Worm (Caenorhabditis elegans) whole organism, dauer: ENCODE results near the gene W03G11.2.

Experiments used
- unc-62 ChIP-seq: sonication (generic microtip); optimal IDR thresholded peaks from 2 replicates; lab custom pipeline; 2017; ENCODE audit warnings: missing biosample characterization, missing genetic modification reagents, missing genetic modification characterization

The W03G11.2 gene

ce11 chrX:12104630-12105029, 3.8 kb downstream of the W03G11.2 start, which contains the start of gene col-181:
col-181 (plus strand) TSS chrX:12104930.
- TF ChIP-seq unc-62 (GFP tag; lab: Kevin White, UChicago), result no peak

ce11 chrX:12103712-12104111, 4.7 kb downstream of the W03G11.2 start, which contains the start of gene W03G11.3:
W03G11.3 (minus strand) TSS chrX:12103812.
- TF ChIP-seq unc-62 (GFP tag; lab: Kevin White, UChicago), result no peak

ce11 chrX:12097995-12098394, 10.4 kb downstream of the W03G11.2 start:
- no peak for TF ChIP-seq unc-62 (GFP tag; lab: Kevin White, UChicago)

- TF ChIP-seq unc-62 (GFP tag; lab: Kevin White, UChicago), result no peak
Measured at ce11 chrX:12095200-12095599, 13.2 kb downstream of the W03G11.2 start.

ce11 chrX:12093992-12094391, 14.4 kb downstream of the W03G11.2 start:
- no peak for TF ChIP-seq unc-62 (GFP tag; lab: Kevin White, UChicago)

ce11 chrX:12093043-12093442, 15.4 kb downstream of the W03G11.2 start, which contains the start of gene W03G11.4:
W03G11.4 (minus strand) TSS chrX:12093143.
- no peak for TF ChIP-seq unc-62 (GFP tag; lab: Kevin White, UChicago)

ce11 chrX:12092621-12093020, 15.8 kb downstream of the W03G11.2 start:
- no peak for TF ChIP-seq unc-62 (GFP tag; lab: Kevin White, UChicago)

ce11 chrX:12086297-12086696, 22.1 kb downstream of the W03G11.2 start:
- no peak for TF ChIP-seq unc-62 (GFP tag; lab: Kevin White, UChicago)

- TF ChIP-seq unc-62 (GFP tag; lab: Kevin White, UChicago), result no peak
Measured at ce11 chrX:12082813-12083212, 25.6 kb downstream of the W03G11.2 start.

- TF ChIP-seq unc-62 (GFP tag; lab: Kevin White, UChicago), result no peak
Measured at ce11 chrX:12081250-12081649, 27.2 kb downstream of the W03G11.2 start.

ce11 chrX:12080581-12081162, 27.7 kb downstream of the W03G11.2 start:
- no peak for TF ChIP-seq unc-62 (GFP tag; lab: Kevin White, UChicago)

- TF ChIP-seq unc-62 (GFP tag; lab: Kevin White, UChicago), result no peak
Measured at ce11 chrX:12073764-12074163, 34.7 kb downstream of the W03G11.2 start, which contains the start of gene tmem-145. tmem-145 (minus strand) TSS chrX:12073864.

ce11 chrX:12068250-12068649, 40.2 kb downstream of the W03G11.2 start, which contains the start of gene lgc-24:
lgc-24 (plus strand) TSS chrX:12068550.
- TF ChIP-seq unc-62 (GFP tag; lab: Kevin White, UChicago), result no peak

- no peak for TF ChIP-seq unc-62 (GFP tag; lab: Kevin White, UChicago)
Measured at ce11 chrX:12064908-12065307, 43.5 kb downstream of the W03G11.2 start, which contains the start of gene lgc-23. lgc-23 (plus strand) TSS chrX:12065208.

- TF ChIP-seq unc-62 (GFP tag; lab: Kevin White, UChicago), result no peak
Measured at ce11 chrX:12056973-12057372, 51.4 kb downstream of the W03G11.2 start, which contains the start of gene B0198.3. B0198.3 (minus strand) TSS chrX:12057073.
